Worm (Caenorhabditis elegans) whole organism, L1 larva: Measurements from ENCODE around the gene ZK1307.1.

Experiments used
- C34B4.2 ChIP-seq: sonication (generic microtip); optimal IDR thresholded peaks from 2 replicates; lab custom pipeline; 2017; ENCODE audit warnings: mild to moderate bottlenecking, missing genetic modification characterization, missing compliant biosample characterization
- F16B12.6 ChIP-seq: fragments of 150-350 bp; optimal IDR thresholded peaks from 2 replicates; lab custom pipeline; 2014; ENCODE audit warnings: missing biosample characterization, missing genetic modification characterization
- ama-1 ChIP-seq: fragments of 150-350 bp; optimal IDR thresholded peaks from 2 replicates; lab custom pipeline; 2014
- blmp-1 ChIP-seq: fragments of 150-350 bp; optimal IDR thresholded peaks from 2 replicates; lab custom pipeline; 2014; ENCODE audit warnings: missing biosample characterization, missing genetic modification characterization
- ceh-82 ChIP-seq, 3 experiments: fragments of 150-350 bp in 1 of 3; sonication (generic microtip) in 2 of 3; optimal IDR thresholded peaks; 2 replicates each; lab custom pipeline; 2014 to 2017; ENCODE audit warnings: missing biosample characterization in 3 of 3, missing genetic modification characterization in 3 of 3
- ceh-90 ChIP-seq: sonication (generic microtip); optimal IDR thresholded peaks from 2 replicates; lab custom pipeline; 2016; ENCODE audit warnings: missing genetic modification characterization, missing compliant biosample characterization
- efl-1 ChIP-seq, 4 experiments: fragments of 150-350 bp; optimal IDR thresholded peaks in 3 of 4; peaks in 1 of 4; 1 replicate in 1 of 4; 2 replicates in 3 of 4; lab custom pipeline; 2014; ENCODE audit warnings: missing biosample characterization in 2 of 4, missing genetic modification characterization in 2 of 4, missing genetic modification reagents in 2 of 4
- egl-13 ChIP-seq: sonication (generic microtip); optimal IDR thresholded peaks from 2 replicates; lab custom pipeline; 2016; ENCODE audit warnings: missing genotype, missing genetic modification reagents, missing genetic modification characterization, missing compliant biosample characterization
- egl-27 ChIP-seq, 2 experiments: fragments of 150-350 bp in 1 of 2; sonication (generic microtip); optimal IDR thresholded peaks; 3 replicates each; lab custom pipeline; 2017 to 2018; ENCODE audit warnings: missing biosample characterization in 2 of 2, missing genetic modification characterization in 2 of 2, missing genetic modification reagents in 2 of 2
- elt-2 ChIP-seq: sonication (generic microtip); optimal IDR thresholded peaks from 2 replicates; lab custom pipeline; 2016; ENCODE audit warnings: missing genetic modification characterization, mild to moderate bottlenecking, inconsistent platforms, missing compliant biosample characterization, missing genetic modification reagents
- elt-3 ChIP-seq, 6 experiments: fragments of 150-350 bp in 1 of 6; sonication (generic microtip); optimal IDR thresholded peaks; 2 replicates each; lab custom pipeline; 2017 to 2018; ENCODE audit warnings: missing biosample characterization in 6 of 6, missing genetic modification characterization in 6 of 6, inconsistent platforms in 1 of 6
- ets-5 ChIP-seq: fragments of 200-800 bp; sonication (Bioruptor generic); IDR thresholded peaks from 2 replicates; pipeline ENCODE4 v1.3.6; 2022; ENCODE audit warnings: missing genetic modification characterization, missing compliant biosample characterization
- fkh-10 ChIP-seq: sonication (generic microtip); optimal IDR thresholded peaks from 2 replicates; lab custom pipeline; 2017; ENCODE audit warnings: missing biosample characterization, missing genetic modification reagents, missing genetic modification characterization
- fkh-4 ChIP-seq: sonication (generic microtip); optimal IDR thresholded peaks from 2 replicates; lab custom pipeline; 2016; ENCODE audit warnings: missing compliant biosample characterization, missing genetic modification characterization, borderline replicate concordance
- fos-1 ChIP-seq: fragments of 150-350 bp; optimal IDR thresholded peaks from 2 replicates; lab custom pipeline; 2014; ENCODE audit warnings: missing biosample characterization, missing genetic modification characterization
- hlh-17 ChIP-seq: fragments of 200-800 bp; sonication (Bioruptor generic); optimal IDR thresholded peaks from 2 replicates; lab custom pipeline; 2018; ENCODE audit warnings: missing genetic modification characterization, mild to moderate bottlenecking, missing compliant biosample characterization, moderate library complexity, borderline replicate concordance
- irx-1 ChIP-seq: sonication (generic microtip); optimal IDR thresholded peaks from 2 replicates; lab custom pipeline; 2016; ENCODE audit warnings: missing genetic modification characterization, missing compliant biosample characterization
- jun-1 ChIP-seq: fragments of 150-350 bp; optimal IDR thresholded peaks from 2 replicates; lab custom pipeline; 2014; ENCODE audit warnings: missing biosample characterization, missing genetic modification reagents, missing genetic modification characterization
- lin-14 ChIP-seq: fragments of 200-800 bp; sonication (Bioruptor generic); optimal IDR thresholded peaks from 2 replicates; lab custom pipeline; 2018; ENCODE audit warnings: mild to moderate bottlenecking, missing genetic modification characterization, moderate library complexity, missing compliant biosample characterization
- lin-35 ChIP-seq, 2 experiments: fragments of 150-350 bp; optimal IDR thresholded peaks; 2 replicates each; lab custom pipeline; 2014; ENCODE audit warnings: missing biosample characterization in 2 of 2, missing genetic modification characterization in 2 of 2, missing genetic modification reagents in 2 of 2
- lin-39 ChIP-seq: fragments of 150-350 bp; optimal IDR thresholded peaks from 2 replicates; lab custom pipeline; 2014; ENCODE audit warnings: missing biosample characterization, missing genetic modification reagents, missing genetic modification characterization
- lsy-2 ChIP-seq, 2 experiments: fragments of 150-350 bp; optimal IDR thresholded peaks; 2 replicates each; lab custom pipeline; 2014; ENCODE audit warnings: missing biosample characterization in 2 of 2, missing genetic modification characterization in 2 of 2
- mdl-1 ChIP-seq, 2 experiments: fragments of 150-350 bp; optimal IDR thresholded peaks; 2 replicates each; lab custom pipeline; 2014 to 2017; ENCODE audit warnings: missing biosample characterization in 2 of 2, missing genetic modification characterization in 2 of 2, inconsistent platforms in 1 of 2
- nhr-12 ChIP-seq: sonication (generic microtip); optimal IDR thresholded peaks from 2 replicates; lab custom pipeline; 2017; ENCODE audit warnings: missing biosample characterization, missing genetic modification characterization
- nhr-28 ChIP-seq: fragments of 150-350 bp; optimal IDR thresholded peaks from 2 replicates; lab custom pipeline; 2014; ENCODE audit warnings: missing biosample characterization, missing genetic modification characterization
- nhr-47 ChIP-seq: sonication (generic microtip); optimal IDR thresholded peaks from 2 replicates; lab custom pipeline; 2016; ENCODE audit warnings: mild to moderate bottlenecking, missing genetic modification characterization, moderate library complexity, missing compliant biosample characterization
- nhr-90 ChIP-seq: sonication (generic microtip); optimal IDR thresholded peaks from 2 replicates; lab custom pipeline; 2016; ENCODE audit warnings: mild to moderate bottlenecking, missing genetic modification characterization, missing compliant biosample characterization; ENCODE audit not compliant: poor library complexity
- pqm-1 ChIP-seq: sonication (generic microtip); optimal IDR thresholded peaks from 3 replicates; lab custom pipeline; 2017; ENCODE audit warnings: missing biosample characterization, missing genetic modification characterization
- snu-23 ChIP-seq: sonication (generic microtip); optimal IDR thresholded peaks from 2 replicates; lab custom pipeline; 2016; ENCODE audit warnings: missing genetic modification characterization, missing compliant biosample characterization
- sup-37 ChIP-seq: fragments of 200-800 bp; sonication (Bioruptor generic); optimal IDR thresholded peaks from 2 replicates; lab custom pipeline; 2018; ENCODE audit warnings: mild to moderate bottlenecking, missing genetic modification characterization, missing compliant biosample characterization
- tlp-1 ChIP-seq: fragments of 150-350 bp; optimal IDR thresholded peaks from 2 replicates; lab custom pipeline; 2014; ENCODE audit warnings: missing biosample characterization, missing genetic modification characterization
- unc-130 ChIP-seq: fragments of 150-350 bp; optimal IDR thresholded peaks from 2 replicates; lab custom pipeline; 2017; ENCODE audit warnings: missing biosample characterization, missing genetic modification characterization, inconsistent platforms
- unc-62 ChIP-seq: fragments of 150-350 bp; optimal IDR thresholded peaks from 2 replicates; lab custom pipeline; 2014; ENCODE audit warnings: missing biosample characterization, missing genetic modification reagents, missing genetic modification characterization
- unc-98 ChIP-seq: fragments of 200-800 bp; sonication (Bioruptor generic); IDR thresholded peaks from 2 replicates; pipeline ENCODE4 v1.3.6; 2022; ENCODE audit warnings: missing genetic modification characterization, missing compliant biosample characterization
- xbp-1 ChIP-seq: sonication (generic microtip); optimal IDR thresholded peaks from 2 replicates; lab custom pipeline; 2016; ENCODE audit warnings: missing genetic modification characterization, missing compliant biosample characterization
- zip-4 ChIP-seq: fragments of 200-800 bp; sonication (Bioruptor generic); optimal IDR thresholded peaks from 2 replicates; lab custom pipeline; 2018; ENCODE audit warnings: mild to moderate bottlenecking, missing genetic modification characterization, moderate library complexity, missing compliant biosample characterization
- ztf-4 ChIP-seq: fragments of 150-350 bp; optimal IDR thresholded peaks from 2 replicates; lab custom pipeline; 2014; ENCODE audit warnings: missing biosample characterization, missing genetic modification characterization

ZK1307.1 gene

ce11 chrII:9617902-9618245 lies 37.5 kb downstream of the ZK1307.1 start:
- TF ChIP-seq lin-14 (GFP tag; lab: Kevin White, UChicago) (peak; percentile 21), jun-1 (peak; percentile 2), fkh-4 (tag; lab: Kevin White, UChicago) (no peak), mdl-1 (tag; optimal IDR thresholded peaks at IDR 0.05; lab: Kevin White, UChicago) (no peak), fkh-10 (GFP tag; lab: Kevin White, UChicago) (no peak), elt-3 (tag; optimal IDR thresholded peaks at IDR 0.05; lab: Kevin White, UChicago) (no peak), snu-23 (peak; percentile 19), nhr-90 (tag; lab: Kevin White, UChicago) (peak; percentile 25), egl-13 (tag; lab: Kevin White, UChicago) (no peak), blmp-1 (tag; lab: Kevin White, UChicago) (no peak), C34B4.2 (tag; lab: Kevin White, UChicago) (no peak), elt-2 (no peak), nhr-28 (tag; lab: Kevin White, UChicago) (no peak), zip-4 (peak; percentile 16), sup-37 (GFP tag; lab: Kevin White, UChicago) (no peak)

DNA sequence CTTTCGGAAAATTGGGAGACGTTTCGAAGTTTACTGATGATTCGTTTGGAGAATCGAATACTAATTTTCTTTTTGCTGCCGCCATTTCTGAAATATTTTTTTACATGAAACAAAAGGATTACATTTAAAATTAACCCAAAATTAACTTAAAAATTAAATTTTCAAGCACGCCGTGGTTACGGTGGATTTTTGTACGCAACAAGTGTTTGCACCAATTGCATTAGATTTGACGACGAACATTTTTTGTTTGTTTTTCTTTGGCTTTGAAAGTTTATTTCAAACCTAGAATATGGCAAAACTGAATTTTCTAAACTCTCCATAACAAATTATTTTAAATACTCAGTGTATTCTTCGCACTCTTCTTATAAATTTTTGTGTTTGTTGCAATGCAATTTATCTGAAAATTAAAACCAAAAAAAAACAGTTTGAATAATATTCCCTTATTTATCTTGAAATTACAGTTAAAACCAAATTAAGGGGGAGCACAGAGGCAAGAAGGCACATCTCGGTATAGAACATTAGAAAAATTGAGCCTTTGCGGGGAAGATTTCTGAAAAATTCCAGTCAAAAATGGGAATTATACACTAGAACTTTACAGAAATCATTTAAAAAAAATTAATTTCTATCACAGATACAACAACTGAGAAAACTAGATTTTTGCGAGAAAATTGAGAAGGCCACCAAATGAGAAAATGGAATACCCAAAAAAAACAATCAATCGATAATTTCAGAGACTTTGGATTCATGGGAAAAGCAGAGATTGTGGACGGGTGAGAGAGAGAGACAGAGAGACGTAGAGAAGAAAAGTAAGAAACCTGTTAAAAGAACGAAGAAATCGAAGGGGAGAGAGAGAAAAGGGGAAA lies 38.1 kb downstream of the ZK1307.1 start, which contains the start of gene hal-3:
Gene hal-3, minus strand, starts transcription at position 87 of the 863 bp plus-strand sequence.
- TF ChIP-seq ama-1 (lab: Kevin White, UChicago) (peak; percentile 16), nhr-47 (tag; lab: Kevin White, UChicago) (peak; percentile 1), ceh-90 (no peak), unc-98 (GFP tag; lab: Robert Waterston, UW) (no peak), efl-1 (optimal IDR thresholded peaks at IDR 0.05; lab: Kevin White, UChicago) (no peak), efl-1 (GFP tag; optimal IDR thresholded peaks at IDR 0.05 in 1 of 2; lab: Kevin White, UChicago) (peak in 1 of 2 experiments; percentile 77), lin-35 (GFP tag; optimal IDR thresholded peaks at IDR 0.05; lab: Kevin White, UChicago) (no peak), ztf-4 (tag; lab: Kevin White, UChicago) (peak; percentile 5), ceh-82 (tag; optimal IDR thresholded peaks at IDR 0.05; lab: Kevin White, UChicago) (no peak), unc-62 (GFP tag; lab: Kevin White, UChicago) (no peak), lsy-2 (tag; optimal IDR thresholded peaks at IDR 0.05; lab: Kevin White, UChicago) (peak in 1 of 2 experiments; percentile 54)
- TF ChIP-seq, all 84 proteins: peak for 5

DNA sequence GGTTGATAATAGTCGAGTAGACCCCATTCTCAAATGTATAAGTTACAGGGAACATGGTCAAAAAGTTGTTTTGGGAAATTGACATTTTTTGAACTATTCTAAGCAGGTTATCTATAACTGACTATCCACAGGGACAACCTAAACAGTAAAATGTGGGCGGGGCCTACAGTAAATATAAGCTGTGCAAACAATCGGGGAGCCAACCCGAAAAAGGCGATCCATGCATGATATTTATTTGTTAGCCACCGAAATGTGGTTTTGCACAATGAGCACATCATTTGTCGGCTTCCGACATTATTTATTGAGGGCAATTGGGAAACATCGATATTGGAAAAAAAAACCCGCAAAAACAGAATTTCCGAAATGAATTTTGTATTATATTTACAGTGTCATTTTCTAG lies 40.7 kb downstream of the ZK1307.1 start, which contains the start of gene hlh-6:
Gene hlh-6, minus strand, starts transcription at position 101 of the 400 bp plus-strand sequence.
- TF ChIP-seq pqm-1 (tag; lab: Kevin White, UChicago) (no peak), egl-13 (tag; lab: Kevin White, UChicago) (no peak), irx-1 (tag; lab: Kevin White, UChicago) (no peak), lsy-2 (tag; optimal IDR thresholded peaks at IDR 0.05; lab: Kevin White, UChicago) (no peak), unc-62 (GFP tag; lab: Kevin White, UChicago) (no peak), xbp-1 (tag; lab: Kevin White, UChicago) (no peak), hlh-17 (GFP tag; lab: Kevin White, UChicago) (no peak), lin-14 (GFP tag; lab: Kevin White, UChicago) (no peak), F16B12.6 (no peak), C34B4.2 (tag; lab: Kevin White, UChicago) (no peak)
- TF ChIP-seq, all 84 proteins: peak for 0

- no peak for TF ChIP-seq fos-1 (tag; lab: Kevin White, UChicago)
- no peak for TF ChIP-seq xbp-1 (tag; lab: Kevin White, UChicago)
- TF ChIP-seq unc-130 (tag; lab: Kevin White, UChicago), result no peak
- TF ChIP-seq egl-27 (tag; optimal IDR thresholded peaks at IDR 0.05; lab: Kevin White, UChicago), result no peak
- no peak for TF ChIP-seq elt-2
- TF ChIP-seq lin-39 (tag; lab: Kevin White, UChicago), result no peak
- TF ChIP-seq ceh-90, result no peak
- no peak for TF ChIP-seq lin-35 (GFP tag; optimal IDR thresholded peaks at IDR 0.05; lab: Kevin White, UChicago)
- TF ChIP-seq mdl-1 (tag; optimal IDR thresholded peaks at IDR 0.05; lab: Kevin White, UChicago), result no peak
- TF ChIP-seq tlp-1 (tag; lab: Kevin White, UChicago), result no peak
- no peak for TF ChIP-seq irx-1 (tag; lab: Kevin White, UChicago)
- no peak for TF ChIP-seq zip-4
- TF ChIP-seq nhr-47 (tag; lab: Kevin White, UChicago), result no peak
- no peak for TF ChIP-seq ets-5 (GFP tag; lab: Robert Waterston, UW)
- TF ChIP-seq nhr-12, result no peak
Measured at ce11 chrII:9611347-9611923, 43.9 kb downstream of the ZK1307.1 start, which contains the start of the genes T15H9.5 and T15H9.4. T15H9.5 (minus strand) TSS chrII:9611447. T15H9.4 (plus strand) TSS chrII:9611873.
